Worm (Caenorhabditis elegans) whole organism, L2 larva: ENCODE results near the gene K07H8.5.
A peak's percentile ranks its signal among the peaks of the same experiment; 100 is the strongest.

Source experiments
- C34F6.9 ChIP-seq: fragments of 150-350 bp; optimal IDR thresholded peaks from 2 replicates; lab custom pipeline; 2014; ENCODE audit warnings: missing biosample characterization, missing genetic modification characterization
- F13H6.1 ChIP-seq: sonication (generic microtip); optimal IDR thresholded peaks from 2 replicates; lab custom pipeline; 2016; ENCODE audit warnings: missing genetic modification characterization, missing compliant biosample characterization
- Y55F3AM.14 ChIP-seq: fragments of 200-800 bp; sonication (Bioruptor generic); optimal IDR thresholded peaks from 2 replicates; lab custom pipeline; 2018; ENCODE audit warnings: mild to moderate bottlenecking, missing genetic modification characterization, missing compliant biosample characterization
- ZK546.5 ChIP-seq: sonication (generic microtip); optimal IDR thresholded peaks from 2 replicates; lab custom pipeline; 2017; ENCODE audit warnings: missing biosample characterization, missing genetic modification characterization
- alr-1 ChIP-seq: fragments of 150-350 bp; optimal IDR thresholded peaks from 2 replicates; lab custom pipeline; 2014; ENCODE audit warnings: missing biosample characterization, missing genetic modification characterization
- ama-1 ChIP-seq: fragments of 150-350 bp; optimal IDR thresholded peaks from 2 replicates; lab custom pipeline; 2018; ENCODE audit warnings: inconsistent platforms
- blmp-1 ChIP-seq: sonication (generic microtip); optimal IDR thresholded peaks from 2 replicates; lab custom pipeline; 2017; ENCODE audit warnings: missing genetic modification characterization, mild to moderate bottlenecking, missing compliant biosample characterization, antibody characterized with exemption, moderate library complexity; ENCODE audit not compliant: insufficient read depth
- ceh-16 ChIP-seq: fragments of 150-350 bp; optimal IDR thresholded peaks from 2 replicates; lab custom pipeline; 2014; ENCODE audit warnings: missing biosample characterization, missing genetic modification characterization
- ceh-82 ChIP-seq: fragments of 150-350 bp; optimal IDR thresholded peaks from 2 replicates; lab custom pipeline; 2014; ENCODE audit warnings: missing biosample characterization, missing genetic modification characterization
- crh-2 ChIP-seq: sonication (generic microtip); optimal IDR thresholded peaks from 2 replicates; lab custom pipeline; 2017; ENCODE audit warnings: missing biosample characterization, missing genetic modification characterization
- dmd-4 ChIP-seq: sonication (generic microtip); optimal IDR thresholded peaks from 2 replicates; lab custom pipeline; 2017; ENCODE audit warnings: missing biosample characterization, missing genetic modification characterization
- egl-27 ChIP-seq: sonication (generic microtip); optimal IDR thresholded peaks from 3 replicates; lab custom pipeline; 2017; ENCODE audit warnings: missing biosample characterization, missing genetic modification reagents, missing genetic modification characterization
- elt-1 ChIP-seq: fragments of 150-350 bp; optimal IDR thresholded peaks from 2 replicates; lab custom pipeline; 2014; ENCODE audit warnings: missing biosample characterization, missing genetic modification characterization
- elt-3 ChIP-seq: sonication (generic microtip); optimal IDR thresholded peaks from 2 replicates; lab custom pipeline; 2017; ENCODE audit warnings: missing biosample characterization, missing genetic modification characterization
- fos-1 ChIP-seq: fragments of 150-350 bp; optimal IDR thresholded peaks from 2 replicates; lab custom pipeline; 2014; ENCODE audit warnings: missing biosample characterization, missing genetic modification characterization
- gmeb-1 ChIP-seq: fragments of 150-350 bp; optimal IDR thresholded peaks from 2 replicates; lab custom pipeline; 2014; ENCODE audit warnings: missing biosample characterization, missing genetic modification characterization
- lin-11 ChIP-seq: fragments of 150-350 bp; sonication (generic microtip); optimal IDR thresholded peaks from 2 replicates; lab custom pipeline; 2014; ENCODE audit warnings: missing biosample characterization, missing genetic modification characterization, inconsistent platforms, mixed read lengths
- lin-13 ChIP-seq: fragments of 150-350 bp; optimal IDR thresholded peaks from 2 replicates; lab custom pipeline; 2014; ENCODE audit warnings: missing biosample characterization, missing genetic modification reagents, missing genetic modification characterization
- lin-39 ChIP-seq: fragments of 150-350 bp; optimal IDR thresholded peaks from 2 replicates; lab custom pipeline; 2014; ENCODE audit warnings: missing biosample characterization, missing genetic modification reagents, missing genetic modification characterization
- lsy-2 ChIP-seq, 2 experiments: fragments of 150-350 bp in 1 of 2; sonication (generic microtip) in 1 of 2; optimal IDR thresholded peaks; 2 replicates each; lab custom pipeline; 2014 to 2017; ENCODE audit warnings: missing biosample characterization in 2 of 2, missing genetic modification characterization in 2 of 2
- mab-5 ChIP-seq: fragments of 150-350 bp; optimal IDR thresholded peaks from 2 replicates; lab custom pipeline; 2014; ENCODE audit warnings: missing biosample characterization, missing genetic modification characterization
- mdl-1 ChIP-seq, 2 experiments: fragments of 150-350 bp in 1 of 2; sonication (generic microtip) in 1 of 2; optimal IDR thresholded peaks; 2 replicates each; lab custom pipeline; 2017; ENCODE audit warnings: missing biosample characterization in 2 of 2, missing genetic modification characterization in 2 of 2
- nhr-10 ChIP-seq: sonication (generic microtip); optimal IDR thresholded peaks from 2 replicates; lab custom pipeline; 2017; ENCODE audit warnings: missing biosample characterization, missing genetic modification characterization
- nhr-11 ChIP-seq: fragments of 150-350 bp; optimal IDR thresholded peaks from 2 replicates; lab custom pipeline; 2014; ENCODE audit warnings: missing biosample characterization, missing genetic modification characterization
- nhr-12 ChIP-seq: fragments of 150-350 bp; optimal IDR thresholded peaks from 2 replicates; lab custom pipeline; 2014; ENCODE audit warnings: missing biosample characterization, missing genetic modification characterization
- nhr-129 ChIP-seq: fragments of 150-350 bp; optimal IDR thresholded peaks from 2 replicates; lab custom pipeline; 2014; ENCODE audit warnings: missing biosample characterization, missing genetic modification characterization
- nhr-21 ChIP-seq: fragments of 150-350 bp; optimal IDR thresholded peaks from 2 replicates; lab custom pipeline; 2014; ENCODE audit warnings: missing biosample characterization, missing genetic modification characterization
- nhr-237 ChIP-seq: fragments of 150-350 bp; optimal IDR thresholded peaks from 2 replicates; lab custom pipeline; 2014; ENCODE audit warnings: missing biosample characterization, missing genetic modification characterization
- nhr-25 ChIP-seq: fragments of 150-350 bp; sonication (generic microtip); optimal IDR thresholded peaks from 3 replicates; lab custom pipeline; 2014; ENCODE audit warnings: missing biosample characterization, missing genetic modification characterization
- nhr-6 ChIP-seq: fragments of 150-350 bp; optimal IDR thresholded peaks from 2 replicates; lab custom pipeline; 2014; ENCODE audit warnings: missing biosample characterization, missing genetic modification characterization
- nhr-77 ChIP-seq: fragments of 150-350 bp; optimal IDR thresholded peaks from 2 replicates; lab custom pipeline; 2014; ENCODE audit warnings: missing biosample characterization, missing genetic modification characterization
- peb-1 ChIP-seq: fragments of 150-350 bp; optimal IDR thresholded peaks from 2 replicates; lab custom pipeline; 2014; ENCODE audit warnings: missing biosample characterization, missing genetic modification characterization
- sem-4 ChIP-seq: fragments of 150-350 bp; optimal IDR thresholded peaks from 2 replicates; lab custom pipeline; 2014; ENCODE audit warnings: missing biosample characterization, missing genetic modification reagents, missing genetic modification characterization
- skn-1 ChIP-seq: sonication (generic microtip); optimal IDR thresholded peaks from 2 replicates; lab custom pipeline; 2017; ENCODE audit warnings: missing biosample characterization, missing genetic modification characterization
- sma-3 ChIP-seq: sonication (generic microtip); optimal IDR thresholded peaks from 2 replicates; lab custom pipeline; 2016; ENCODE audit warnings: missing genetic modification reagents, missing genetic modification characterization, missing compliant biosample characterization
- sma-9 ChIP-seq, 2 experiments: fragments of 150-350 bp in 1 of 2; sonication (generic microtip) in 1 of 2; optimal IDR thresholded peaks; 2 replicates each; lab custom pipeline; 2014 to 2016; ENCODE audit warnings: missing genetic modification characterization in 2 of 2, mild to moderate bottlenecking in 1 of 2, missing biosample characterization in 1 of 2, missing compliant biosample characterization in 1 of 2, missing genetic modification reagents in 1 of 2, moderate library complexity in 1 of 2
- unc-39 ChIP-seq: fragments of 150-350 bp; optimal IDR thresholded peaks from 2 replicates; lab custom pipeline; 2014; ENCODE audit warnings: missing biosample characterization, missing genetic modification characterization
- unc-55 ChIP-seq: fragments of 150-350 bp; sonication (generic microtip); optimal IDR thresholded peaks from 3 replicates; lab custom pipeline; 2014; ENCODE audit warnings: missing biosample characterization, missing genetic modification reagents, missing genetic modification characterization
- unc-62 ChIP-seq: fragments of 150-350 bp; optimal IDR thresholded peaks from 2 replicates; lab custom pipeline; 2014; ENCODE audit warnings: missing biosample characterization, missing genetic modification reagents, missing genetic modification characterization
- zag-1 ChIP-seq: fragments of 150-350 bp; optimal IDR thresholded peaks from 2 replicates; lab custom pipeline; 2014; ENCODE audit warnings: missing biosample characterization, missing genetic modification characterization
- ztf-1 ChIP-seq: fragments of 200-800 bp; sonication (Bioruptor generic); conservative IDR thresholded peaks from 2 replicates; pipeline ENCODE4 v1.3.6; 2022; ENCODE audit warnings: missing genetic modification characterization, missing compliant biosample characterization
- ztf-4 ChIP-seq: fragments of 150-350 bp; optimal IDR thresholded peaks from 2 replicates; lab custom pipeline; 2014; ENCODE audit warnings: missing biosample characterization, missing genetic modification characterization

K07H8.5 gene

ce11 chrIV:8225357-8225756 is 42.8 kb upstream of the K07H8.5 start, which contains the start of gene serp-1.2:
Gene serp-1.2 (plus strand): TSS chrIV:8225674.
- TF ChIP-seq lsy-2 (tag; optimal IDR thresholded peaks at IDR 0.05; lab: Kevin White, UChicago), result no peak
- TF ChIP-seq mdl-1 (tag; optimal IDR thresholded peaks at IDR 0.05; lab: Kevin White, UChicago), result peak in 1 of 2 experiments; percentile 29
- peak; percentile 39 for TF ChIP-seq ama-1 (lab: Kevin White, UChicago)
- no peak for TF ChIP-seq nhr-12
- peak; percentile 12 for TF ChIP-seq lin-13
- no peak for TF ChIP-seq elt-3 (tag; lab: Kevin White, UChicago)
- TF ChIP-seq nhr-129 (tag; lab: Kevin White, UChicago), result peak; percentile 36
- peak; percentile 44 for TF ChIP-seq sma-9 (GFP tag; optimal IDR thresholded peaks at IDR 0.05; lab: Kevin White, UChicago)
- no peak for TF ChIP-seq sma-9 (tag; optimal IDR thresholded peaks at IDR 0.05; lab: Kevin White, UChicago)
- TF ChIP-seq C34F6.9, result peak; percentile 59
- TF ChIP-seq crh-2, result peak; percentile 52
- TF ChIP-seq fos-1 (tag; lab: Kevin White, UChicago), result peak; percentile 28

- TF ChIP-seq peb-1 (tag; lab: Kevin White, UChicago) (no peak), C34F6.9 (no peak), Y55F3AM.14 (GFP tag; lab: Kevin White, UChicago) (no peak), unc-55 (GFP tag; lab: Kevin White, UChicago) (no peak), alr-1 (tag; lab: Kevin White, UChicago) (no peak), lin-13 (no peak), lin-39 (tag; lab: Kevin White, UChicago) (no peak), lin-11 (tag; lab: Kevin White, UChicago) (no peak), ceh-16 (no peak), nhr-21 (tag; lab: Kevin White, UChicago) (no peak), nhr-237 (tag; lab: Kevin White, UChicago) (no peak), elt-3 (tag; lab: Kevin White, UChicago) (no peak), sma-9 (GFP tag; optimal IDR thresholded peaks at IDR 0.05; lab: Kevin White, UChicago) (no peak), sma-9 (tag; optimal IDR thresholded peaks at IDR 0.05; lab: Kevin White, UChicago) (no peak), elt-1 (tag; lab: Kevin White, UChicago) (no peak), ama-1 (lab: Kevin White, UChicago) (no peak), ZK546.5 (tag; lab: Kevin White, UChicago) (no peak), lsy-2 (tag; optimal IDR thresholded peaks at IDR 0.05; lab: Kevin White, UChicago) (no peak), sma-3 (GFP tag; lab: Kevin White, UChicago) (no peak), ztf-1 (no peak), nhr-25 (tag; lab: Kevin White, UChicago) (no peak)
Observed at ce11 chrIV:8226474-8226873, 41.6 kb upstream of the K07H8.5 start.

ce11 chrIV:8229523-8229922 is 38.6 kb upstream of the K07H8.5 start:
- TF ChIP-seq nhr-237 (tag; lab: Kevin White, UChicago) (no peak), crh-2 (peak; percentile 29), nhr-77 (tag; lab: Kevin White, UChicago) (no peak), sma-9 (GFP tag; optimal IDR thresholded peaks at IDR 0.05; lab: Kevin White, UChicago) (peak; percentile 80), sma-9 (tag; optimal IDR thresholded peaks at IDR 0.05; lab: Kevin White, UChicago) (no peak), fos-1 (tag; lab: Kevin White, UChicago) (peak; percentile 4), nhr-10 (tag; lab: Kevin White, UChicago) (no peak), C34F6.9 (peak; percentile 20), nhr-129 (tag; lab: Kevin White, UChicago) (peak; percentile 52), F13H6.1 (peak; percentile 91), lsy-2 (tag; optimal IDR thresholded peaks at IDR 0.05; lab: Kevin White, UChicago) (peak in 1 of 2 experiments; percentile 29), sma-3 (GFP tag; lab: Kevin White, UChicago) (peak; percentile 50), egl-27 (tag; lab: Kevin White, UChicago) (peak; percentile 11), Y55F3AM.14 (GFP tag; lab: Kevin White, UChicago) (no peak), elt-3 (tag; lab: Kevin White, UChicago) (no peak), nhr-25 (tag; lab: Kevin White, UChicago) (peak; percentile 2), gmeb-1 (peak; percentile 44), dmd-4 (tag; lab: Kevin White, UChicago) (no peak), mdl-1 (tag; optimal IDR thresholded peaks at IDR 0.05; lab: Kevin White, UChicago) (peak in 1 of 2 experiments; percentile 37)

- peak; percentile 80 for TF ChIP-seq nhr-129 (tag; lab: Kevin White, UChicago)
- TF ChIP-seq sem-4, result no peak
- no peak for TF ChIP-seq ztf-1
- no peak for TF ChIP-seq unc-62 (GFP tag; lab: Kevin White, UChicago)
- TF ChIP-seq nhr-11 (tag; lab: Kevin White, UChicago), result no peak
- no peak for TF ChIP-seq ceh-82 (tag; lab: Kevin White, UChicago)
- no peak for TF ChIP-seq sma-3 (GFP tag; lab: Kevin White, UChicago)
- peak; percentile 33 for TF ChIP-seq crh-2
- no peak for TF ChIP-seq nhr-77 (tag; lab: Kevin White, UChicago)
- TF ChIP-seq nhr-10 (tag; lab: Kevin White, UChicago), result no peak
- no peak for TF ChIP-seq unc-39 (tag; lab: Kevin White, UChicago)
- TF ChIP-seq egl-27 (tag; lab: Kevin White, UChicago), result no peak
- TF ChIP-seq skn-1 (tag; lab: Kevin White, UChicago), result no peak
- peak; percentile 57 for TF ChIP-seq C34F6.9
- no peak for TF ChIP-seq sma-9 (GFP tag; optimal IDR thresholded peaks at IDR 0.05; lab: Kevin White, UChicago)
- TF ChIP-seq sma-9 (tag; optimal IDR thresholded peaks at IDR 0.05; lab: Kevin White, UChicago), result no peak
- TF ChIP-seq ztf-4 (tag; lab: Kevin White, UChicago), result no peak
- no peak for TF ChIP-seq nhr-6
- no peak for TF ChIP-seq zag-1 (tag; lab: Kevin White, UChicago)
- TF ChIP-seq nhr-25 (tag; lab: Kevin White, UChicago), result no peak
- TF ChIP-seq fos-1 (tag; lab: Kevin White, UChicago), result peak; percentile 25
- TF ChIP-seq mab-5 (tag; lab: Kevin White, UChicago), result no peak
- TF ChIP-seq nhr-237 (tag; lab: Kevin White, UChicago), result no peak
- TF ChIP-seq F13H6.1, result no peak
- no peak for TF ChIP-seq alr-1 (tag; lab: Kevin White, UChicago)
- no peak for TF ChIP-seq lin-39 (tag; lab: Kevin White, UChicago)
- TF ChIP-seq blmp-1 (tag; lab: Kevin White, UChicago), result no peak
- peak; percentile 73 for TF ChIP-seq unc-55 (GFP tag; lab: Kevin White, UChicago)
- no peak for TF ChIP-seq nhr-21 (tag; lab: Kevin White, UChicago)
Observed at ce11 chrIV:8232428-8232827, 35.7 kb upstream of the K07H8.5 start.
